Fruit fly (Drosophila melanogaster) whole organism, embryonic: ENCODE data around the gene gb.
A peak's percentile ranks its signal among the peaks of the same experiment; 100 is the strongest.

ENCODE experiments used
- Adf1 ChIP-seq: fragments of 200-800 bp; sonication (Bioruptor generic); IDR thresholded peaks from 2 replicates; pipeline ENCODE4 v1.3.6; 2022; ENCODE audit warnings: missing biosample characterization, missing genetic modification characterization
- CG10321 ChIP-seq: fragments of 200-800 bp; sonication (Bioruptor generic); IDR thresholded peaks from 2 replicates; pipeline ENCODE4 v1.3.6; 2022; ENCODE audit warnings: missing biosample characterization, missing genetic modification characterization
- CG12659 ChIP-seq: fragments of 200-800 bp; sonication (Bioruptor generic); optimal IDR thresholded peaks from 3 replicates; lab custom pipeline; 2017; ENCODE audit warnings: mild to moderate bottlenecking, missing biosample characterization, missing genetic modification reagents, missing genetic modification characterization
- CG13296 ChIP-seq: fragments of 200-800 bp; sonication (Bioruptor generic); optimal IDR thresholded peaks from 3 replicates; lab custom pipeline; 2018; ENCODE audit warnings: missing biosample characterization, mild to moderate bottlenecking, missing genetic modification characterization
- CG14014 ChIP-seq: fragments of 200-800 bp; sonication (Bioruptor generic); IDR thresholded peaks from 2 replicates; pipeline ENCODE4 v1.3.6; 2022; ENCODE audit warnings: missing biosample characterization, missing genetic modification characterization
- CG14860 ChIP-seq: fragments of 200-800 bp; sonication (Bioruptor generic); IDR thresholded peaks from 3 replicates; pipeline ENCODE4 v1.3.6; 2022; ENCODE audit warnings: missing biosample characterization, missing genetic modification characterization; ENCODE audit not compliant: partially characterized antibody
- CG16815 ChIP-seq: fragments of 200-800 bp; sonication (Bioruptor generic); optimal IDR thresholded peaks from 3 replicates; lab custom pipeline; 2017; ENCODE audit warnings: missing biosample characterization, mild to moderate bottlenecking, missing genetic modification characterization
- CG2712 ChIP-seq: fragments of 200-800 bp; optimal IDR thresholded peaks from 3 replicates; lab custom pipeline; 2019; ENCODE audit warnings: missing biosample characterization, mild to moderate bottlenecking, missing genetic modification characterization, moderate library complexity
- CG2875 ChIP-seq: fragments of 200-800 bp; sonication (Bioruptor generic); optimal IDR thresholded peaks from 2 replicates; lab custom pipeline; 2017; ENCODE audit warnings: missing biosample characterization, mild to moderate bottlenecking, missing genetic modification characterization, missing genetic modification reagents
- CG31224 ChIP-seq: fragments of 200-800 bp; sonication (Bioruptor generic); IDR thresholded peaks from 2 replicates; pipeline ENCODE4 v1.3.6; 2022; ENCODE audit warnings: missing biosample characterization, missing genetic modification characterization
- CG42726 ChIP-seq: fragments of 200-800 bp; sonication (Bioruptor generic); IDR thresholded peaks from 2 replicates; pipeline ENCODE4 v1.3.6; 2022; ENCODE audit warnings: missing biosample characterization, missing genetic modification characterization; ENCODE audit not compliant: partially characterized antibody
- CG4328 ChIP-seq: fragments of 200-800 bp; sonication (Bioruptor generic); optimal IDR thresholded peaks from 3 replicates; lab custom pipeline; 2017; ENCODE audit warnings: missing biosample characterization, missing genetic modification reagents, missing genetic modification characterization
- CG6813 ChIP-seq: fragments of 200-800 bp; sonication (Bioruptor generic); optimal IDR thresholded peaks from 2 replicates; lab custom pipeline; 2017; ENCODE audit warnings: missing biosample characterization, missing genetic modification characterization, mild to moderate bottlenecking, moderate library complexity, missing genetic modification reagents
- CG7556 ChIP-seq: fragments of 200-800 bp; sonication (Bioruptor generic); optimal IDR thresholded peaks from 2 replicates; lab custom pipeline; 2017; ENCODE audit warnings: missing biosample characterization, mild to moderate bottlenecking, missing genetic modification characterization
- CG8089 ChIP-seq: fragments of 200-800 bp; sonication (Bioruptor generic); optimal IDR thresholded peaks from 3 replicates; lab custom pipeline; 2016; ENCODE audit warnings: missing biosample characterization, missing genetic modification characterization
- CG9437 ChIP-seq: fragments of 200-800 bp; sonication (Bioruptor generic); optimal IDR thresholded peaks from 2 replicates; lab custom pipeline; 2018; ENCODE audit warnings: missing biosample characterization, mild to moderate bottlenecking, missing genetic modification characterization
- CG9609 ChIP-seq: fragments of 200-800 bp; sonication (Bioruptor generic); optimal IDR thresholded peaks from 3 replicates; lab custom pipeline; 2016; ENCODE audit warnings: missing biosample characterization, missing genetic modification characterization
- CG9727 ChIP-seq: fragments of 200-800 bp; sonication (Bioruptor generic); optimal IDR thresholded peaks from 3 replicates; lab custom pipeline; 2017; ENCODE audit warnings: missing biosample characterization, mild to moderate bottlenecking, missing genetic modification characterization
- CG9797 ChIP-seq: fragments of 200-800 bp; sonication (Bioruptor generic); optimal IDR thresholded peaks from 3 replicates; lab custom pipeline; 2018; ENCODE audit warnings: missing biosample characterization, mild to moderate bottlenecking, missing genetic modification characterization
- Camta ChIP-seq: fragments of 200-800 bp; sonication (Bioruptor generic); optimal IDR thresholded peaks from 2 replicates; lab custom pipeline; 2016; ENCODE audit warnings: missing biosample characterization, missing genetic modification characterization
- Ets65A ChIP-seq: fragments of 200-800 bp; sonication (Bioruptor generic); peaks from one replicate; lab custom pipeline; 2016; ENCODE audit warnings: missing biosample characterization, missing genetic modification characterization
- Fer1 ChIP-seq: fragments of 200-800 bp; sonication (Bioruptor generic); optimal IDR thresholded peaks from 2 replicates; lab custom pipeline; 2017; ENCODE audit warnings: missing biosample characterization, mild to moderate bottlenecking, missing genetic modification characterization
- Fer2 ChIP-seq: fragments of 200-800 bp; sonication (Bioruptor generic); optimal IDR thresholded peaks from 2 replicates; lab custom pipeline; 2018; ENCODE audit warnings: missing biosample characterization, mild to moderate bottlenecking, missing genetic modification characterization, moderate library complexity
- Fer3 ChIP-seq: fragments of 200-800 bp; sonication (Bioruptor generic); optimal IDR thresholded peaks from 2 replicates; lab custom pipeline; 2018; ENCODE audit warnings: missing biosample characterization, mild to moderate bottlenecking, missing genetic modification characterization, moderate library complexity
- GATAe ChIP-seq: fragments of 200-800 bp; sonication (Bioruptor generic); conservative IDR thresholded peaks from 2 replicates; pipeline ENCODE4 v1.3.6; 2022; ENCODE audit warnings: missing biosample characterization, missing genetic modification characterization
- Hr51 ChIP-seq, 2 experiments: fragments of 200-800 bp; sonication (Bioruptor generic); optimal IDR thresholded peaks; 2 replicates in 1 of 2; 3 replicates in 1 of 2; lab custom pipeline; 2016 to 2018; ENCODE audit warnings: missing biosample characterization in 2 of 2, missing genetic modification characterization in 2 of 2, mild to moderate bottlenecking in 1 of 2, moderate library complexity in 1 of 2
- Med ChIP-seq: fragments of 200-800 bp; sonication (Bioruptor generic); peaks from one replicate; lab custom pipeline; 2016; ENCODE audit warnings: missing biosample characterization, missing genetic modification characterization, mild to moderate bottlenecking, inconsistent platforms, moderate library complexity
- Mrtf ChIP-seq: fragments of 200-800 bp; sonication (Bioruptor generic); IDR thresholded peaks from 3 replicates; pipeline ENCODE4 v1.3.6; 2022; ENCODE audit warnings: missing biosample characterization, missing genetic modification characterization
- NK7.1 ChIP-seq: fragments of 200-800 bp; sonication (Bioruptor generic); optimal IDR thresholded peaks from 3 replicates; lab custom pipeline; 2016; ENCODE audit warnings: missing biosample characterization, missing genetic modification characterization
- Oaz ChIP-seq: fragments of 200-800 bp; sonication (Bioruptor generic); IDR thresholded peaks from 2 replicates; pipeline ENCODE4 v1.3.6; 2022; ENCODE audit warnings: missing biosample characterization, missing genetic modification characterization
- PHDP ChIP-seq: fragments of 200-800 bp; sonication (Bioruptor generic); optimal IDR thresholded peaks from 3 replicates; lab custom pipeline; 2018; ENCODE audit warnings: missing biosample characterization, mild to moderate bottlenecking, missing genetic modification characterization, moderate library complexity
- Ptx1 ChIP-seq: fragments of 200-800 bp; sonication (Bioruptor generic); IDR thresholded peaks from 2 replicates; pipeline ENCODE4 v1.3.6; 2022; ENCODE audit warnings: missing biosample characterization, missing genetic modification characterization
- Vsx1 ChIP-seq: fragments of 200-800 bp; sonication (Bioruptor generic); optimal IDR thresholded peaks from 2 replicates; lab custom pipeline; 2017; ENCODE audit warnings: missing biosample characterization, mild to moderate bottlenecking, missing genetic modification characterization, missing genetic modification reagents
- Xrp1 ChIP-seq: fragments of 200-800 bp; sonication (Bioruptor generic); IDR thresholded peaks from 2 replicates; pipeline ENCODE4 v1.3.6; 2022; ENCODE audit warnings: missing biosample characterization, missing genetic modification characterization
- az2 ChIP-seq: fragments of 200-800 bp; sonication (Bioruptor generic); optimal IDR thresholded peaks from 3 replicates; lab custom pipeline; 2016; ENCODE audit warnings: missing biosample characterization, missing genetic modification characterization
- cwo ChIP-seq: fragments of 200-800 bp; sonication (Bioruptor generic); optimal IDR thresholded peaks from 3 replicates; lab custom pipeline; 2017; ENCODE audit warnings: missing biosample characterization, missing genetic modification characterization, mild to moderate bottlenecking, moderate library complexity, missing genetic modification reagents
- dysf ChIP-seq: fragments of 200-800 bp; sonication (Bioruptor generic); IDR thresholded peaks from 3 replicates; pipeline ENCODE4 v1.3.6; 2022; ENCODE audit warnings: missing biosample characterization, missing genetic modification characterization
- emc ChIP-seq: fragments of 200-800 bp; sonication (Bioruptor generic); optimal IDR thresholded peaks from 2 replicates; lab custom pipeline; 2016; ENCODE audit warnings: missing biosample characterization, missing genetic modification characterization
- fd102C ChIP-seq: fragments of 200-800 bp; sonication (Bioruptor generic); optimal IDR thresholded peaks from 2 replicates; lab custom pipeline; 2018; ENCODE audit warnings: missing biosample characterization, mild to moderate bottlenecking, missing genetic modification characterization, moderate library complexity
- fu2 ChIP-seq: fragments of 200-800 bp; sonication (Bioruptor generic); optimal IDR thresholded peaks from 2 replicates; lab custom pipeline; 2016; ENCODE audit warnings: missing biosample characterization, missing genetic modification characterization
- gem ChIP-seq: fragments of 200-800 bp; sonication (Bioruptor generic); optimal IDR thresholded peaks from 2 replicates; lab custom pipeline; 2019; ENCODE audit warnings: missing biosample characterization, mild to moderate bottlenecking, missing genetic modification characterization, moderate library complexity
- ind ChIP-seq: fragments of 200-800 bp; sonication (Bioruptor generic); optimal IDR thresholded peaks from 3 replicates; lab custom pipeline; 2016; ENCODE audit warnings: missing biosample characterization, missing genetic modification characterization
- phol ChIP-seq: fragments of 200-800 bp; sonication (Bioruptor generic); optimal IDR thresholded peaks from 3 replicates; lab custom pipeline; 2018; ENCODE audit warnings: missing biosample characterization, mild to moderate bottlenecking, missing genetic modification characterization, moderate library complexity
- pum ChIP-seq: fragments of 200-800 bp; sonication (Bioruptor generic); optimal IDR thresholded peaks from 2 replicates; lab custom pipeline; 2016; ENCODE audit warnings: missing biosample characterization, missing genetic modification characterization
- sna ChIP-seq: fragments of 200-800 bp; sonication (Bioruptor generic); IDR thresholded peaks from 2 replicates; pipeline ENCODE4 v1.3.6; 2022; ENCODE audit warnings: missing biosample characterization, missing genetic modification characterization; ENCODE audit not compliant: partially characterized antibody
- stwl ChIP-seq: fragments of 200-800 bp; sonication (Bioruptor generic); optimal IDR thresholded peaks from 3 replicates; lab custom pipeline; 2018; ENCODE audit warnings: missing biosample characterization, mild to moderate bottlenecking, missing genetic modification characterization, moderate library complexity
- vnd ChIP-seq: fragments of 200-800 bp; sonication (Bioruptor generic); IDR thresholded peaks from 3 replicates; pipeline ENCODE4 v1.3.6; 2022; ENCODE audit warnings: missing biosample characterization, missing genetic modification characterization; ENCODE audit not compliant: partially characterized antibody
- wek ChIP-seq: fragments of 200-800 bp; sonication (Bioruptor generic); optimal IDR thresholded peaks from 3 replicates; lab custom pipeline; 2018; ENCODE audit warnings: missing biosample characterization, mild to moderate bottlenecking, missing genetic modification characterization, moderate library complexity

gb gene

DNA sequence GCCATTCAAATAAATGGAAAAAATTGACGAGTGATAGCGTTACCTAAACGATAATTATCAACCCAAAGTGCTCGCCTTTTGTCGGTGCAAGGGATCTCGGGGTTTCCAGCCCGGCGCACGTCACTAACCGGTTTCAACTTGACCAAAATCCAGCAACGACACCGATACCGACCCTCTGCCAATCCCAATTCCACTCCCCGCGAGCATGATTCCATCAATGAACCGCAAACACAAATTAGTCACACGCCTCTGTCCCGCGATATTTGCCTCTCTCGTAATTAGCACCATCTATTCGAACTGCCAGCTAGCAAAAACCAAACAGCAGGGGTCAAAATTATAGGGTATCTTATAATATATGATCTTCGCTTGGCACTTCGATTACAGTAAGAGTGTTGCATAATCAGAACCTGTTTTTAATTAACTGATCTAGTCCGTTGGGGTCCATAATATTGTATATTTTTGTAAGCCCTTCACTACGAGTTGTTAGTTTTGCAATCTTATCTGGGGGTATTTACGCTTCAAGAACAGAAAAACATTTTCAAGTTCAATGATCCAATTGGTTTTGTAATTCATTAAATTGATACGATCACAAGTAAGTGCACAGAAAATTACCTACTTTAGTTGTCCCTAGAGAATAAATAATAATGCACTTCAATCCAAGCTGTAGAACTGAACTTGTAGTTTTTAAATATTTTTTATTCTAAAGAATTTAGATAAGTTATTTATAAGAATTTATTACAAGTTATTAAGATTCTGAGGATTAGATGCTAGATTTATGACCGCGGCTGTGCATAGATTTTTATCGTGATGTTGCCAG is 41.2 kb upstream of the gb start (continued):
- TF ChIP-seq vnd (GFP tag; lab: Robert Waterston, UW) (no peak), CG12659 (peak; percentile 62), ind (peak; percentile 48), emc (GFP tag; lab: Kevin White, UChicago) (no peak), fu2 (no peak), CG9609 (GFP tag; lab: Kevin White, UChicago) (no peak), Fer2 (tag; lab: Kevin White, UChicago) (no peak), CG4328 (GFP tag; lab: Kevin White, UChicago) (no peak), stwl (tag; lab: Kevin White, UChicago) (no peak), Xrp1 (GFP tag; lab: Robert Waterston, UW) (peak; percentile 20; the same call in 1 of the 2 replicates), CG2712 (tag; lab: Kevin White, UChicago) (peak; percentile 48), CG16815 (peak; percentile 34), Camta (GFP tag; lab: Kevin White, UChicago) (peak; percentile 16), CG13296 (GFP tag; lab: Kevin White, UChicago) (peak; percentile 56), CG14860 (GFP tag; lab: Robert Waterston, UW) (no peak), Mrtf (0 out of 3 replicates have a peak, but pooled peaks have one; percentile 7), Hr51 (GFP tag; optimal IDR thresholded peaks at IDR 0.05; lab: Kevin White, UChicago) (peak in 1 of 2 experiments; percentile 63), Oaz (GFP tag; lab: Robert Waterston, UW) (no peak), NK7.1 (GFP tag; lab: Kevin White, UChicago) (no peak), PHDP (tag; lab: Kevin White, UChicago) (peak; percentile 36), CG9797 (no peak), CG7556 (GFP tag; lab: Kevin White, UChicago) (peak; percentile 67), Ptx1 (GFP tag; lab: Robert Waterston, UW) (peak; percentile 41; the same call in 1 of the 2 replicates), CG31224 (GFP tag; lab: Robert Waterston, UW) (no peak), CG8089 (no peak), Med (peak; percentile 78), cwo (GFP tag; lab: Kevin White, UChicago) (peak; percentile 66), Fer3 (tag; lab: Kevin White, UChicago) (peak; percentile 16), pum (GFP tag; lab: Kevin White, UChicago) (no peak), Adf1 (GFP tag; lab: Robert Waterston, UW) (peak; percentile 6; the same call in 1 of the 2 replicates), Vsx1 (GFP tag; lab: Kevin White, UChicago) (peak; percentile 82), wek (GFP tag; lab: Kevin White, UChicago) (no peak), gem (tag; lab: Kevin White, UChicago) (peak; percentile 72), CG10321 (peak; percentile 11; the same call in 1 of the 2 replicates), CG9727 (GFP tag; lab: Kevin White, UChicago) (peak; percentile 70), dysf (peak; percentile 59; the same call in 2 of the 3 replicates), CG9437 (GFP tag; lab: Kevin White, UChicago) (peak; percentile 64), CG6813 (GFP tag; lab: Kevin White, UChicago) (peak; percentile 9), Ets65A (GFP tag; lab: Kevin White, UChicago) (peak; percentile 76), sna (GFP tag; lab: Robert Waterston, UW) (no peak), CG14014 (GFP tag; lab: Robert Waterston, UW) (0 out of 2 replicates have a peak, but pooled peaks have one; percentile 7), CG42726 (GFP tag; lab: Robert Waterston, UW) (no peak), phol (tag; lab: Kevin White, UChicago) (peak; percentile 44), CG2875 (GFP tag; lab: Kevin White, UChicago) (no peak), Fer1 (GFP tag; lab: Kevin White, UChicago) (peak; percentile 46), az2 (peak; percentile 12), fd102C (GFP tag; lab: Kevin White, UChicago) (no peak), GATAe (GFP tag; lab: Robert Waterston, UW) (0 out of 2 replicates have a peak, but pooled peaks have one; percentile 16)
